Fruit fly (Drosophila melanogaster) whole organism, embryonic: ENCODE measurements around the gene Sbf.

ENCODE experiments used
- Atf3 ChIP-seq: fragments of 200-800 bp; sonication (Bioruptor generic); optimal IDR thresholded peaks from 3 replicates; lab custom pipeline; 2016; ENCODE audit warnings: missing biosample characterization, missing genetic modification characterization
- Bgb ChIP-seq: fragments of 200-800 bp; sonication (Bioruptor generic); IDR thresholded peaks from 2 replicates; pipeline ENCODE4 v1.3.6; 2022; ENCODE audit warnings: missing biosample characterization, missing genetic modification characterization; ENCODE audit not compliant: partially characterized antibody
- BtbVII ChIP-seq: fragments of 200-800 bp; sonication (Bioruptor generic); optimal IDR thresholded peaks from 3 replicates; lab custom pipeline; 2017; ENCODE audit warnings: missing biosample characterization, mild to moderate bottlenecking, missing genetic modification characterization
- CG11723 ChIP-seq: fragments of 200-800 bp; sonication (Bioruptor generic); optimal IDR thresholded peaks from 2 replicates; lab custom pipeline; 2017; ENCODE audit warnings: missing biosample characterization, mild to moderate bottlenecking, missing genetic modification characterization
- CG12769 ChIP-seq: fragments of 200-800 bp; sonication (Bioruptor generic); optimal IDR thresholded peaks from 2 replicates; lab custom pipeline; 2019; ENCODE audit warnings: missing biosample characterization, mild to moderate bottlenecking, missing genetic modification characterization, moderate library complexity
- CG14050 ChIP-seq: fragments of 200-800 bp; sonication (Bioruptor generic); IDR thresholded peaks from 3 replicates; pipeline ENCODE4 v1.3.6; 2022; ENCODE audit warnings: missing biosample characterization, missing genetic modification characterization
- CG14710 ChIP-seq: fragments of 200-800 bp; sonication (Bioruptor generic); optimal IDR thresholded peaks from 3 replicates; lab custom pipeline; 2019; ENCODE audit warnings: missing biosample characterization, mild to moderate bottlenecking, missing genetic modification characterization, moderate library complexity
- CG1792 ChIP-seq: fragments of 200-800 bp; sonication (Bioruptor generic); optimal IDR thresholded peaks from 2 replicates; lab custom pipeline; 2016; ENCODE audit warnings: missing biosample characterization, missing genetic modification characterization
- CG2120 ChIP-seq: fragments of 200-800 bp; sonication (Bioruptor generic); optimal IDR thresholded peaks from 3 replicates; lab custom pipeline; 2016; ENCODE audit warnings: missing biosample characterization, missing genetic modification characterization
- CG2712 ChIP-seq: fragments of 200-800 bp; optimal IDR thresholded peaks from 3 replicates; lab custom pipeline; 2019; ENCODE audit warnings: missing biosample characterization, mild to moderate bottlenecking, missing genetic modification characterization, moderate library complexity
- CG3281 ChIP-seq: fragments of 200-800 bp; sonication (Bioruptor generic); optimal IDR thresholded peaks from 3 replicates; lab custom pipeline; 2017; ENCODE audit warnings: missing biosample characterization, mild to moderate bottlenecking, missing genetic modification characterization
- CG43689 ChIP-seq: fragments of 200-800 bp; sonication (Bioruptor generic); IDR thresholded peaks from 2 replicates; pipeline ENCODE4 v1.3.6; 2022; ENCODE audit warnings: missing biosample characterization, missing genetic modification characterization
- CG8281 ChIP-seq: fragments of 200-800 bp; sonication (Bioruptor generic); optimal IDR thresholded peaks from 2 replicates; lab custom pipeline; 2018; ENCODE audit warnings: missing biosample characterization, mild to moderate bottlenecking, missing genetic modification characterization, moderate library complexity
- CG8359 ChIP-seq: fragments of 200-800 bp; sonication (Bioruptor generic); optimal IDR thresholded peaks from 2 replicates; lab custom pipeline; 2017; ENCODE audit warnings: missing biosample characterization, mild to moderate bottlenecking, missing genetic modification characterization, borderline replicate concordance
- CG8924 ChIP-seq: fragments of 200-800 bp; optimal IDR thresholded peaks from 3 replicates; lab custom pipeline; 2019; ENCODE audit warnings: missing biosample characterization, mild to moderate bottlenecking, missing genetic modification characterization, moderate library complexity
- CG9215 ChIP-seq: fragments of 200-800 bp; sonication (Bioruptor generic); IDR thresholded peaks from 2 replicates; pipeline ENCODE4 v1.3.6; 2022; ENCODE audit warnings: missing biosample characterization, missing genetic modification characterization
- Dip3 ChIP-seq: fragments of 200-800 bp; sonication (Bioruptor generic); optimal IDR thresholded peaks from 3 replicates; lab custom pipeline; 2016; ENCODE audit warnings: missing biosample characterization, missing genetic modification characterization
- Dp ChIP-seq: fragments of 200-800 bp; sonication (Bioruptor generic); optimal IDR thresholded peaks from 2 replicates; lab custom pipeline; 2018; ENCODE audit warnings: missing biosample characterization, mild to moderate bottlenecking, missing genetic modification characterization, moderate library complexity
- Gsc ChIP-seq: fragments of 200-800 bp; sonication (Bioruptor generic); IDR thresholded peaks from 2 replicates; pipeline ENCODE4 v1.3.6; 2022; ENCODE audit warnings: missing biosample characterization, missing genetic modification characterization
- Hand ChIP-seq: fragments of 200-800 bp; sonication (Bioruptor generic); optimal IDR thresholded peaks from 2 replicates; lab custom pipeline; 2017; ENCODE audit warnings: mild to moderate bottlenecking, missing biosample characterization, missing genetic modification reagents, missing genetic modification characterization
- Hr3 ChIP-seq: fragments of 200-800 bp; sonication (Bioruptor generic); optimal IDR thresholded peaks from 3 replicates; lab custom pipeline; 2016; ENCODE audit warnings: missing biosample characterization, missing genetic modification characterization
- Kr ChIP-seq: fragments of 200-800 bp; sonication (Bioruptor generic); optimal IDR thresholded peaks from 2 replicates; lab custom pipeline; 2017; ENCODE audit warnings: missing biosample characterization, mild to moderate bottlenecking, missing genetic modification characterization
- Lhr ChIP-seq: fragments of 200-800 bp; sonication (Bioruptor generic); optimal IDR thresholded peaks from 3 replicates; lab custom pipeline; 2017; ENCODE audit warnings: mild to moderate bottlenecking, missing biosample characterization, missing genetic modification reagents, missing genetic modification characterization
- Lim3 ChIP-seq: fragments of 200-800 bp; sonication (Bioruptor generic); IDR thresholded peaks from 2 replicates; pipeline ENCODE4 v1.3.6; 2022; ENCODE audit warnings: missing biosample characterization, missing genetic modification characterization
- Meics ChIP-seq: fragments of 200-800 bp; sonication (Bioruptor generic); optimal IDR thresholded peaks from 2 replicates; lab custom pipeline; 2017; ENCODE audit warnings: missing biosample characterization, mild to moderate bottlenecking, missing genetic modification characterization
- Sry-δ ChIP-seq: fragments of 200-800 bp; sonication (Bioruptor generic); optimal IDR thresholded peaks from 2 replicates; lab custom pipeline; 2016; ENCODE audit warnings: missing biosample characterization, missing genetic modification characterization
- Trl ChIP-seq, 3 experiments: fragments of >200 bp in 2 of 3; fragments of 200-800 bp in 1 of 3; sonication (Bioruptor generic) in 1 of 3; optimal IDR thresholded peaks; 2 replicates in 1 of 3; 3 replicates in 2 of 3; lab custom pipeline; 2016 to 2017; ENCODE audit warnings: missing biosample characterization in 1 of 3, missing genetic modification characterization in 1 of 3
- ab ChIP-seq: fragments of 200-800 bp; sonication (Bioruptor generic); optimal IDR thresholded peaks from 2 replicates; lab custom pipeline; 2016; ENCODE audit warnings: missing biosample characterization, missing genetic modification characterization
- abd-A ChIP-seq: fragments of 200-800 bp; sonication (Bioruptor generic); optimal IDR thresholded peaks from 3 replicates; lab custom pipeline; 2019; ENCODE audit warnings: missing biosample characterization, mild to moderate bottlenecking, missing genetic modification characterization, moderate library complexity
- ac ChIP-seq: fragments of 200-800 bp; sonication (Bioruptor generic); optimal IDR thresholded peaks from 3 replicates; lab custom pipeline; 2017; ENCODE audit warnings: missing biosample characterization, mild to moderate bottlenecking, missing genetic modification characterization
- ap ChIP-seq: fragments of 200-800 bp; sonication (Bioruptor generic); IDR thresholded peaks from 2 replicates; pipeline ENCODE4 v1.3.6; 2022; ENCODE audit warnings: missing biosample characterization, missing genetic modification characterization
- ara ChIP-seq: fragments of 200-800 bp; sonication (Bioruptor generic); IDR thresholded peaks from 2 replicates; pipeline ENCODE4 v1.3.6; 2022; ENCODE audit warnings: missing biosample characterization, missing genetic modification characterization
- bcd ChIP-seq: fragments of 200-800 bp; sonication (Bioruptor generic); optimal IDR thresholded peaks from 2 replicates; lab custom pipeline; 2017; ENCODE audit warnings: missing biosample characterization, mild to moderate bottlenecking, missing genetic modification characterization
- bsh ChIP-seq, 2 experiments: fragments of 200-800 bp; sonication (Bioruptor generic); optimal IDR thresholded peaks; 2 replicates each; lab custom pipeline; 2017 to 2018; ENCODE audit warnings: mild to moderate bottlenecking in 2 of 2, missing biosample characterization in 2 of 2, missing genetic modification characterization in 2 of 2, moderate library complexity in 1 of 2
- cg ChIP-seq: fragments of 200-800 bp; sonication (Bioruptor generic); optimal IDR thresholded peaks from 3 replicates; lab custom pipeline; 2019; ENCODE audit warnings: missing biosample characterization, mild to moderate bottlenecking, missing genetic modification characterization, moderate library complexity
- chm ChIP-seq: fragments of 200-800 bp; sonication (Bioruptor generic); IDR thresholded peaks from 2 replicates; pipeline ENCODE4 v1.3.6; 2022; ENCODE audit warnings: missing biosample characterization, missing genetic modification characterization
- corto ChIP-seq: fragments of 200-800 bp; sonication (Bioruptor generic); optimal IDR thresholded peaks from 2 replicates; lab custom pipeline; 2016; ENCODE audit warnings: missing biosample characterization, mild to moderate bottlenecking, missing genetic modification characterization, moderate library complexity
- crp ChIP-seq, 2 experiments: fragments of 200-800 bp; sonication (Bioruptor generic); optimal IDR thresholded peaks; 2 replicates in 1 of 2; 3 replicates in 1 of 2; lab custom pipeline; 2017; ENCODE audit warnings: missing biosample characterization in 2 of 2, missing genetic modification characterization in 2 of 2, mild to moderate bottlenecking in 1 of 2, moderate library complexity in 1 of 2
- en ChIP-seq: fragments of 200-800 bp; sonication (Bioruptor generic); optimal IDR thresholded peaks from 2 replicates; lab custom pipeline; 2016; ENCODE audit warnings: missing biosample characterization, missing genetic modification characterization
- gcm2 ChIP-seq: fragments of 200-800 bp; sonication (Bioruptor generic); optimal IDR thresholded peaks from 2 replicates; lab custom pipeline; 2016; ENCODE audit warnings: missing biosample characterization, missing genetic modification characterization
- gt ChIP-seq: fragments of 200-800 bp; sonication (Bioruptor generic); IDR thresholded peaks from 2 replicates; pipeline ENCODE4 v1.3.6; 2022; ENCODE audit warnings: missing biosample characterization, missing genetic modification characterization
- hkb ChIP-seq, 2 experiments: fragments of 200-800 bp in 1 of 2; fragments of >200 bp in 1 of 2; sonication (Bioruptor generic) in 1 of 2; IDR thresholded peaks in 1 of 2; optimal IDR thresholded peaks in 1 of 2; 2 replicates each; pipeline versions ENCODE4 v1.3.6 to Lab custom; 2017 to 2022; ENCODE audit warnings: missing biosample characterization in 1 of 2, missing genetic modification characterization in 1 of 2
- ken ChIP-seq: fragments of 200-800 bp; sonication (Bioruptor generic); IDR thresholded peaks from 3 replicates; pipeline ENCODE4 v1.3.6; 2022; ENCODE audit warnings: missing biosample characterization, missing genetic modification characterization
- mam ChIP-seq: fragments of 200-800 bp; sonication (Bioruptor generic); optimal IDR thresholded peaks from 3 replicates; lab custom pipeline; 2016; ENCODE audit warnings: missing biosample characterization, missing genetic modification characterization
- nerfin-2 ChIP-seq: fragments of 200-800 bp; sonication (Bioruptor generic); IDR thresholded peaks from 2 replicates; pipeline ENCODE4 v1.3.6; 2022; ENCODE audit warnings: missing biosample characterization, missing genetic modification characterization; ENCODE audit not compliant: partially characterized antibody
- onecut ChIP-seq: fragments of 200-800 bp; sonication (Bioruptor generic); IDR thresholded peaks from 2 replicates; pipeline ENCODE4 v1.3.6; 2022; ENCODE audit warnings: missing biosample characterization, missing genetic modification characterization
- phol ChIP-seq: fragments of 200-800 bp; sonication (Bioruptor generic); optimal IDR thresholded peaks from 3 replicates; lab custom pipeline; 2018; ENCODE audit warnings: missing biosample characterization, mild to moderate bottlenecking, missing genetic modification characterization, moderate library complexity
- pnt ChIP-seq: fragments of 200-800 bp; sonication (Bioruptor generic); optimal IDR thresholded peaks from 3 replicates; lab custom pipeline; 2016; ENCODE audit warnings: missing biosample characterization, missing genetic modification characterization
- toy ChIP-seq: fragments of 200-800 bp; sonication (Bioruptor generic); IDR thresholded peaks from 2 replicates; pipeline ENCODE4 v1.3.6; 2022; ENCODE audit warnings: missing biosample characterization, missing genetic modification characterization

Gene Sbf

DNA sequence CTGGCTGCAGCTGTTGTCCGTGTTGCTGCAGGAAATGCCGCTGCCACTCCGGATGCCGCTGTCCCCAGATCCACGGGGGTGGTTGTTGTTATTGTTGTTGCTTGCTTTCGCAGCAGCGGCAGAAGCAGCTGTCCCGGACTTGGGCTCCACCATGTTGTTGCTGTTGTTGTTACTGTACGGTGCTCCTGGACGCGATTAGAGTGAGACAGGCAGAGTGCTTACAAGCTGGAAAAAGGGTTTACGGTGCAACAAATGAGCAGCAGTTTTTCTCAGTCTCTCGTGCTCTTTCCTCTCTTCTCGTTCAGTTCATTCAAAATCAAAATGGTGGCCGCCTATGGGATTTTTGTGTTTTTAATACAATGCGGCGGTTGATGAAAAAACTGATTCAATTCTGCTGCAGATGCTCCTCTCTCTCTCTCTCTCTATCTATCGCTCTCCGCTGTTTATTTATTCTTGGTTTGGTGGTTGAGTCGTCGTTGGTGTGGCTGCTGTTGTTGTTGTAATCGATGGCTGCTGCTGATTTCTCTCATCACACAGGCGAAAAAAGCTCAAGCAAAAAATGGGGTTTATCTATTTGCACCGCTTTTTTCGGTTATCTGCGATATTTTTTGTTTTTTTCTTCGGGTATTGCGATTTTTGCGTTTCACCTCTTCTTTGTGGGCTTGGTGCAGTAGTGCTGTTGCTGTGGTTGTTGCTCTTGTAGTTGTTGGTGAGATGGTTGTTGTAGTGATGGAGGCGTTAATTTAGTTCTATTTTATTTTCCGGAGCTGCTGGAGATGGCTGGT lies 33.1 kb downstream of the Sbf start (continued):
- TF ChIP-seq Lhr (GFP tag; lab: Kevin White, UChicago) (no peak), nerfin-2 (GFP tag; lab: Robert Waterston, UW) (no peak), Lim3 (GFP tag; lab: Robert Waterston, UW) (no peak), Bgb (no peak), CG2712 (no peak), Kr (GFP tag; lab: Kevin White, UChicago) (peak; percentile 96), CG9215 (GFP tag; lab: Robert Waterston, UW) (no peak), CG2120 (GFP tag; lab: Kevin White, UChicago) (no peak), ac (GFP tag; lab: Kevin White, UChicago) (peak; percentile 71), corto (GFP tag; lab: Kevin White, UChicago) (no peak), CG8359 (no peak), Hand (GFP tag; lab: Kevin White, UChicago) (no peak), gt (GFP tag; lab: Robert Waterston, UW) (no peak), Meics (GFP tag; lab: Kevin White, UChicago) (no peak), Dp (GFP tag; lab: Kevin White, UChicago) (no peak), ara (GFP tag; lab: Robert Waterston, UW) (no peak), mam (GFP tag; lab: Kevin White, UChicago) (no peak), CG8924 (peak; percentile 58), cg (peak; percentile 28), CG1792 (GFP tag; lab: Kevin White, UChicago) (no peak), CG14050 (GFP tag; lab: Robert Waterston, UW) (no peak), ab (GFP tag; lab: Kevin White, UChicago) (no peak), CG12769 (tag; lab: Kevin White, UChicago) (no peak), toy (GFP tag; lab: Robert Waterston, UW) (no peak), Atf3 (GFP tag; lab: Kevin White, UChicago) (no peak), Hr3 (GFP tag; lab: Kevin White, UChicago) (no peak), CG14710 (tag; lab: Kevin White, UChicago) (no peak), chm (GFP tag; lab: Robert Waterston, UW) (no peak), CG3281 (GFP tag; lab: Kevin White, UChicago) (no peak), Gsc (GFP tag; lab: Robert Waterston, UW) (no peak), en (no peak), BtbVII (GFP tag; lab: Kevin White, UChicago) (no peak), phol (tag; lab: Kevin White, UChicago) (peak; percentile 70), gcm2 (no peak), ap (GFP tag; lab: Robert Waterston, UW) (no peak), crp (GFP tag; optimal IDR thresholded peaks at IDR 0.05; lab: Kevin White, UChicago) (peak in 1 of 2 experiments; percentile 19), ken (GFP tag; lab: Robert Waterston, UW) (no peak), CG11723 (GFP tag; lab: Kevin White, UChicago) (no peak), pnt (GFP tag; lab: Kevin White, UChicago) (no peak), bsh (GFP tag; optimal IDR thresholded peaks at IDR 0.05; lab: Kevin White, UChicago) (no peak), Trl (optimal IDR thresholded peaks at IDR 0.05; lab: Kevin White, UChicago) (peak; percentile 88 to 91), Trl (GFP tag; optimal IDR thresholded peaks at IDR 0.05; lab: Kevin White, UChicago) (no peak), CG8281 (tag; lab: Kevin White, UChicago) (no peak), Dip3 (GFP tag; lab: Kevin White, UChicago) (no peak), Sry-δ (no peak), hkb (optimal IDR thresholded peaks at IDR 0.05; lab: Kevin White, UChicago) (no peak), hkb (GFP tag; IDR thresholded peaks at IDR 0.05; lab: Robert Waterston, UW) (no peak), onecut (GFP tag; lab: Robert Waterston, UW) (peak; percentile 66), bcd (GFP tag; lab: Kevin White, UChicago) (no peak), CG43689 (GFP tag; lab: Robert Waterston, UW) (no peak), abd-A (peak; percentile 46)
